Fruit fly (Drosophila melanogaster): ENCODE data around the gene Dif.

Gene Dif

DNA sequence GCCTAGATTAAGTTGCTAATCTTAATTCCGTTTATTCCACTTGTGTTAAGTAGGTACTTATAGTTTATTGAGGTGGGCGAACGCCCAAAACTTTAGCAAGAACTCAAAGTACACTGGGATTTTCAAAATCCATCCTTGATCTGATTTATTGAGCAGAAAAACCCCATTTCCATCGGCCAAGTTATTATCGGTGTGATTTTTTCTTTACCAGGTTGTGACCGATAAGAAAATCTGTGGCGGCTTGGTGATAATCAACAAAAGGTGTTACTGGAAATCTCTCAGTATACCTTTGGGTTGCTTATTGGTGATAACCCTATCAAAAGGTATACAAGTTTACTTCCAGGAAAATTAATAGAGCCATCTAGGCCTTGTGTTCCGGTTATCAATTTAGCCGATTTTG lies 12.5 kb downstream of the Dif start:
- no peak for TF ChIP-seq eg (GFP tag; IDR thresholded peaks at IDR 0.05)

dm6 chr2L:17412533-17412932 lies 20.4 kb downstream of the Dif start, which contains the start of gene Rsph9:
Rsph9 (minus strand) TSS chr2L:17412633.
- no peak for TF ChIP-seq acj6 (GFP tag; optimal IDR thresholded peaks at IDR 0.05)
- no peak for TF ChIP-seq CG11902 (GFP tag; optimal IDR thresholded peaks at IDR 0.05)
- TF ChIP-seq CG8119 (GFP tag; IDR thresholded peaks at IDR 0.05), result no peak
- TF ChIP-seq Smox (GFP tag; optimal IDR thresholded peaks at IDR 0.05), result no peak
- TF ChIP-seq Hr4 (GFP tag; optimal IDR thresholded peaks at IDR 0.05), result no peak
- TF ChIP-seq Hr39 (GFP tag; optimal IDR thresholded peaks at IDR 0.05), result no peak
- TF ChIP-seq CG11762 (GFP tag; optimal IDR thresholded peaks at IDR 0.05; ENCODE audit: insufficient read depth), result no peak
- TF ChIP-seq CG7368 (GFP tag; optimal IDR thresholded peaks at IDR 0.05), result no peak
- TF ChIP-seq fd59A (GFP tag; optimal IDR thresholded peaks at IDR 0.05), result no peak
- TF ChIP-seq OdsH (GFP tag; optimal IDR thresholded peaks at IDR 0.05), result no peak
- TF ChIP-seq dac (GFP tag; optimal IDR thresholded peaks at IDR 0.05), result no peak
- TF ChIP-seq net (GFP tag; optimal IDR thresholded peaks at IDR 0.05), result no peak

- TF ChIP-seq CG34406 (GFP tag; optimal IDR thresholded peaks at IDR 0.05), result peak; percentile 78
- peak; percentile 84 for TF ChIP-seq pdm3 (GFP tag; optimal IDR thresholded peaks at IDR 0.05)
- peak; percentile 80 for TF ChIP-seq achi (GFP tag; optimal IDR thresholded peaks at IDR 0.05)
- peak; percentile 48 for TF ChIP-seq CG8632 (GFP tag; optimal IDR thresholded peaks at IDR 0.05)
- TF ChIP-seq Sox15 (GFP tag; optimal IDR thresholded peaks at IDR 0.05), result peak; percentile 63
- TF ChIP-seq Lpt (GFP tag; optimal IDR thresholded peaks at IDR 0.05), result no peak
- peak; percentile 79 for TF ChIP-seq acj6 (GFP tag; optimal IDR thresholded peaks at IDR 0.05)
- TF ChIP-seq net (GFP tag; optimal IDR thresholded peaks at IDR 0.05), result no peak
- peak; percentile 89 for TF ChIP-seq CG10631 (GFP tag; optimal IDR thresholded peaks at IDR 0.05)
- peak; percentile 72 for TF ChIP-seq topi (GFP tag; optimal IDR thresholded peaks at IDR 0.05)
- no peak for TF ChIP-seq CG6792 (GFP tag; optimal IDR thresholded peaks at IDR 0.05)
- TF ChIP-seq spab (GFP tag; optimal IDR thresholded peaks at IDR 0.05), result peak; percentile 33
- no peak for TF ChIP-seq Smox (GFP tag; optimal IDR thresholded peaks at IDR 0.05)
- peak; percentile 44 for TF ChIP-seq CG11762 (GFP tag; optimal IDR thresholded peaks at IDR 0.05; ENCODE audit: insufficient read depth)
- TF ChIP-seq Sox102F (GFP tag; optimal IDR thresholded peaks at IDR 0.05), result peak; percentile 73
- TF ChIP-seq ss (GFP tag; optimal IDR thresholded peaks at IDR 0.05), result no peak
- TF ChIP-seq CG8319 (GFP tag; optimal IDR thresholded peaks at IDR 0.05), result peak; percentile 33
- no peak for TF ChIP-seq CG7368 (GFP tag; optimal IDR thresholded peaks at IDR 0.05)
- peak; percentile 74 for TF ChIP-seq eg (GFP tag; IDR thresholded peaks at IDR 0.05)
- no peak for TF ChIP-seq dac (GFP tag; optimal IDR thresholded peaks at IDR 0.05)
- no peak for TF ChIP-seq Hr39 (GFP tag; optimal IDR thresholded peaks at IDR 0.05)
- TF ChIP-seq svp (GFP tag), result no peak
- no peak for TF ChIP-seq fkh (GFP tag; optimal IDR thresholded peaks at IDR 0.05)
- no peak for TF ChIP-seq CG6854 (GFP tag; optimal IDR thresholded peaks at IDR 0.05)
- peak; percentile 72 for TF ChIP-seq CG4318 (GFP tag; optimal IDR thresholded peaks at IDR 0.05)
- TF ChIP-seq Blimp-1 (GFP tag; optimal IDR thresholded peaks at IDR 0.05), result peak; percentile 25
- peak; percentile 55 for TF ChIP-seq CG6163 (GFP tag; IDR thresholded peaks at IDR 0.05)
- no peak for TF ChIP-seq vri (GFP tag; optimal IDR thresholded peaks at IDR 0.05)
- TF ChIP-seq Eip75B (GFP tag; optimal IDR thresholded peaks at IDR 0.05), result peak; percentile 77
- no peak for TF ChIP-seq Hr38 (GFP tag; optimal IDR thresholded peaks at IDR 0.05)
- no peak for TF ChIP-seq CG32006 (GFP tag; optimal IDR thresholded peaks at IDR 0.05)
- TF ChIP-seq esn (GFP tag; optimal IDR thresholded peaks at IDR 0.05), result peak; percentile 85
- TF ChIP-seq Eip78C (GFP tag), result no peak
- TF ChIP-seq fd85E (GFP tag; optimal IDR thresholded peaks at IDR 0.05), result no peak
- no peak; the same call in 2 of the 3 replicates for TF ChIP-seq CG8119 (GFP tag; IDR thresholded peaks at IDR 0.05)
- peak in 1 of 2 experiments; percentile 21 for TF ChIP-seq salr (GFP tag; optimal IDR thresholded peaks at IDR 0.05)
- TF ChIP-seq Hr4 (GFP tag; optimal IDR thresholded peaks at IDR 0.05), result peak; percentile 86
- no peak for TF ChIP-seq CG9139 (GFP tag; optimal IDR thresholded peaks at IDR 0.05)
- peak; percentile 81 for TF ChIP-seq CG3032 (tag; optimal IDR thresholded peaks at IDR 0.05)
- peak; percentile 84 for TF ChIP-seq lz (GFP tag; optimal IDR thresholded peaks at IDR 0.05)
- peak; percentile 63; the same call in 1 of the 2 replicates for TF ChIP-seq CG15336 (GFP tag; IDR thresholded peaks at IDR 0.05)
- peak; percentile 72 for TF ChIP-seq Met (GFP tag; optimal IDR thresholded peaks at IDR 0.05)
- TF ChIP-seq Gug (GFP tag; IDR thresholded peaks at IDR 0.05), result peak; percentile 70
- peak; percentile 75 for TF ChIP-seq cyc (GFP tag; optimal IDR thresholded peaks at IDR 0.05)
Observed at dm6 chr2L:17410358-17410757, 22.6 kb downstream of the Dif start, which contains the start of the genes Polr2J and CG15141. Polr2J (minus strand) TSS chr2L:17410406. CG15141 (plus strand) TSS chr2L:17410641.
